Fruit fly (Drosophila melanogaster) whole organism, adult: ENCODE measurements around the gene Gr98a.

Source experiments
- CG14711 ChIP-seq: fragments of 200-800 bp; sonication (Bioruptor generic); optimal IDR thresholded peaks from 2 replicates; lab custom pipeline; 2018; ENCODE audit warnings: missing biosample characterization, mild to moderate bottlenecking, missing genetic modification characterization, moderate library complexity
- Mnt ChIP-seq: fragments of 200-800 bp; sonication (Bioruptor generic); optimal IDR thresholded peaks from 2 replicates; lab custom pipeline; 2016; ENCODE audit warnings: missing biosample characterization, mild to moderate bottlenecking, missing genetic modification characterization
- kay ChIP-seq: fragments of 200-800 bp; sonication (Bioruptor generic); peaks from one replicate; lab custom pipeline; 2016; ENCODE audit warnings: missing biosample characterization, missing genetic modification characterization, borderline replicate concordance

DNA sequence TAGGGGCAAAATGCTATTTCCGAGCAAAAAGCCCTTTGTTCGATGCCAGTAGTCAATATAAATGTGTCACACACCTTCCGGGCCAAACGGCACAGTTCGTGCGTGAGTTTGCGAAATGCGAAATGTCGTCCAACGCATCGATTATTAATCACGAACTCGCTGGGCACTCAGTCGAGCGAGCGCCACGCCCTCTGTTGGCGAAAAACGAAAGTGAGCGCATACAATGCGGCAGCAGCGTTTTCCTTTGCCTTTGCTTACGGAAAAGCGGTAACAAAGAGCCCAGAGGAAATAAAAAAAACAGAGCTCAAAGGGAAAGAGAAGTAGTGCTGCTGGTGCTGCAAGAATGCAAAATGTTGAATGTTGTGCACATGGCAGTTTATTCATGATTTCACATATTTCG lies 10.2 kb upstream of the Gr98a start:
- TF ChIP-seq CG14711 (tag; lab: Kevin White, UChicago) (no peak), Mnt (GFP tag; lab: Kevin White, UChicago) (no peak), kay (no peak)
